Fruit fly (Drosophila melanogaster): ENCODE results near the gene Fpgs1.

- TF ChIP-seq insv (optimal IDR thresholded peaks at IDR 0.05) (no peak), h (optimal IDR thresholded peaks at IDR 0.05) (no peak), ttk (optimal IDR thresholded peaks at IDR 0.05) (no peak), psq (optimal IDR thresholded peaks at IDR 0.05) (no peak), Myc (optimal IDR thresholded peaks at IDR 0.05) (no peak)
Observed at dm6 chrX:12591223-12592120, 20.2 kb upstream of the Fpgs1 start.

All from Kc167 (cell line).